Fruit fly (Drosophila melanogaster) whole organism, embryonic: ENCODE data around the gene EndoGI.

Source experiments
- Adf1 ChIP-seq: fragments of 200-800 bp; sonication (Bioruptor generic); IDR thresholded peaks from 2 replicates; pipeline ENCODE4 v1.3.6; 2022; ENCODE audit warnings: missing biosample characterization, missing genetic modification characterization
- CG1024 ChIP-seq: fragments of 200-800 bp; sonication (Bioruptor generic); IDR thresholded peaks from 2 replicates; pipeline ENCODE4 v1.3.6; 2022; ENCODE audit warnings: missing biosample characterization, missing genetic modification characterization
- CG10565 ChIP-seq: fragments of 200-800 bp; sonication (Bioruptor generic); optimal IDR thresholded peaks from 3 replicates; lab custom pipeline; 2016; ENCODE audit warnings: missing biosample characterization, mild to moderate bottlenecking, missing genetic modification characterization
- CG11696 ChIP-seq: fragments of 200-800 bp; sonication (Bioruptor generic); IDR thresholded peaks from 2 replicates; pipeline ENCODE4 v1.3.6; 2022; ENCODE audit warnings: missing biosample characterization, missing genetic modification characterization
- CG12744 ChIP-seq: fragments of 200-800 bp; sonication (Bioruptor generic); optimal IDR thresholded peaks from 2 replicates; lab custom pipeline; 2016; ENCODE audit warnings: missing biosample characterization, missing genetic modification characterization
- CG13123 ChIP-seq: fragments of 200-800 bp; sonication (Bioruptor generic); optimal IDR thresholded peaks from 2 replicates; lab custom pipeline; 2016; ENCODE audit warnings: missing biosample characterization, missing genetic modification characterization
- CG15696 ChIP-seq: fragments of 200-800 bp; sonication (Bioruptor generic); optimal IDR thresholded peaks from 2 replicates; lab custom pipeline; 2019; ENCODE audit warnings: missing biosample characterization, mild to moderate bottlenecking, missing genetic modification characterization, moderate library complexity
- CG1602 ChIP-seq: fragments of 200-800 bp; sonication (Bioruptor generic); optimal IDR thresholded peaks from 3 replicates; lab custom pipeline; 2016; ENCODE audit warnings: missing biosample characterization, missing genetic modification characterization
- CG16779 ChIP-seq: fragments of 200-800 bp; sonication (Bioruptor generic); IDR thresholded peaks from 2 replicates; pipeline ENCODE4 v1.3.6; 2022; ENCODE audit warnings: missing biosample characterization, missing genetic modification characterization
- CG17328 ChIP-seq: fragments of 200-800 bp; sonication (Bioruptor generic); IDR thresholded peaks from 2 replicates; pipeline ENCODE4 v1.3.6; 2022; ENCODE audit warnings: missing biosample characterization, missing genetic modification characterization
- CG1792 ChIP-seq: fragments of 200-800 bp; sonication (Bioruptor generic); optimal IDR thresholded peaks from 2 replicates; lab custom pipeline; 2016; ENCODE audit warnings: missing biosample characterization, missing genetic modification characterization
- CG2129 ChIP-seq: fragments of 200-800 bp; sonication (Bioruptor generic); IDR thresholded peaks from 2 replicates; pipeline ENCODE4 v1.3.6; 2022; ENCODE audit warnings: missing biosample characterization, missing genetic modification characterization; ENCODE audit not compliant: partially characterized antibody
- CG2678 ChIP-seq: fragments of 200-800 bp; sonication (Bioruptor generic); optimal IDR thresholded peaks from 3 replicates; lab custom pipeline; 2019; ENCODE audit warnings: missing biosample characterization, mild to moderate bottlenecking, missing genetic modification characterization, moderate library complexity
- CG2875 ChIP-seq: fragments of 200-800 bp; sonication (Bioruptor generic); optimal IDR thresholded peaks from 2 replicates; lab custom pipeline; 2017; ENCODE audit warnings: missing biosample characterization, mild to moderate bottlenecking, missing genetic modification characterization, missing genetic modification reagents
- CG34376 ChIP-seq: fragments of 200-800 bp; sonication (Bioruptor generic); optimal IDR thresholded peaks from 2 replicates; lab custom pipeline; 2018; ENCODE audit warnings: missing biosample characterization, mild to moderate bottlenecking, missing genetic modification characterization
- CG4820 ChIP-seq: fragments of 200-800 bp; sonication (Bioruptor generic); optimal IDR thresholded peaks from 3 replicates; lab custom pipeline; 2016; ENCODE audit warnings: missing biosample characterization, missing genetic modification characterization
- CG5245 ChIP-seq: fragments of 200-800 bp; sonication (Bioruptor generic); optimal IDR thresholded peaks from 3 replicates; lab custom pipeline; 2016; ENCODE audit warnings: missing biosample characterization, missing genetic modification characterization
- CG8290 ChIP-seq, 3 experiments: fragments of 200-800 bp; sonication (Bioruptor generic); optimal IDR thresholded peaks; 2 replicates each; lab custom pipeline; 2016 to 2019; ENCODE audit warnings: missing biosample characterization in 3 of 3, missing genetic modification characterization in 3 of 3, mild to moderate bottlenecking in 2 of 3, moderate library complexity in 1 of 3
- CG8924 ChIP-seq: fragments of 200-800 bp; optimal IDR thresholded peaks from 3 replicates; lab custom pipeline; 2019; ENCODE audit warnings: missing biosample characterization, mild to moderate bottlenecking, missing genetic modification characterization, moderate library complexity
- CG9876 ChIP-seq: fragments of 200-800 bp; sonication (Bioruptor generic); optimal IDR thresholded peaks from 2 replicates; lab custom pipeline; 2016; ENCODE audit warnings: missing biosample characterization, missing genetic modification characterization
- Camta ChIP-seq: fragments of 200-800 bp; sonication (Bioruptor generic); optimal IDR thresholded peaks from 2 replicates; lab custom pipeline; 2016; ENCODE audit warnings: missing biosample characterization, missing genetic modification characterization
- D19A ChIP-seq: fragments of 200-800 bp; optimal IDR thresholded peaks from 3 replicates; lab custom pipeline; 2019; ENCODE audit warnings: missing biosample characterization, mild to moderate bottlenecking, missing genetic modification characterization, moderate library complexity
- Dad ChIP-seq: fragments of 200-800 bp; sonication (Bioruptor generic); optimal IDR thresholded peaks from 3 replicates; lab custom pipeline; 2016; ENCODE audit warnings: missing biosample characterization, missing genetic modification characterization
- Deaf1 ChIP-seq: fragments of 200-800 bp; optimal IDR thresholded peaks from 3 replicates; lab custom pipeline; 2019; ENCODE audit warnings: missing biosample characterization, mild to moderate bottlenecking, missing genetic modification characterization, moderate library complexity
- Dll ChIP-seq: fragments of 200-800 bp; sonication (Bioruptor generic); IDR thresholded peaks from 4 replicates; pipeline ENCODE4 v1.3.6; 2022; ENCODE audit warnings: missing biosample characterization, missing genetic modification characterization; ENCODE audit not compliant: partially characterized antibody
- Gug ChIP-seq: fragments of 200-800 bp; sonication (Bioruptor generic); IDR thresholded peaks from 4 replicates; pipeline ENCODE4 v1.3.6; 2022; ENCODE audit warnings: missing biosample characterization, missing genetic modification characterization
- Hr3 ChIP-seq: fragments of 200-800 bp; sonication (Bioruptor generic); optimal IDR thresholded peaks from 3 replicates; lab custom pipeline; 2016; ENCODE audit warnings: missing biosample characterization, missing genetic modification characterization
- Hr78 ChIP-seq, 2 experiments: fragments of 200-800 bp in 1 of 2; fragments of >200 bp in 1 of 2; sonication (Bioruptor generic) in 1 of 2; optimal IDR thresholded peaks; 2 replicates each; lab custom pipeline; 2017 to 2019; ENCODE audit warnings: missing biosample characterization in 2 of 2, missing genetic modification characterization in 2 of 2, mild to moderate bottlenecking in 1 of 2, moderate library complexity in 1 of 2
- Hsf ChIP-seq: fragments of 200-800 bp; sonication (Bioruptor generic); optimal IDR thresholded peaks from 3 replicates; lab custom pipeline; 2016; ENCODE audit warnings: missing biosample characterization, missing genetic modification characterization
- Lhr ChIP-seq: fragments of 200-800 bp; sonication (Bioruptor generic); optimal IDR thresholded peaks from 3 replicates; lab custom pipeline; 2017; ENCODE audit warnings: mild to moderate bottlenecking, missing biosample characterization, missing genetic modification reagents, missing genetic modification characterization
- Mes4 ChIP-seq: fragments of 200-800 bp; sonication (Bioruptor generic); optimal IDR thresholded peaks from 2 replicates; lab custom pipeline; 2016; ENCODE audit warnings: missing biosample characterization, missing genetic modification characterization
- Usf ChIP-seq: fragments of 200-800 bp; sonication (Bioruptor generic); optimal IDR thresholded peaks from 2 replicates; lab custom pipeline; 2017; ENCODE audit warnings: missing genotype, missing biosample characterization, missing genetic modification characterization
- Xrp1 ChIP-seq: fragments of 200-800 bp; sonication (Bioruptor generic); IDR thresholded peaks from 2 replicates; pipeline ENCODE4 v1.3.6; 2022; ENCODE audit warnings: missing biosample characterization, missing genetic modification characterization
- chn ChIP-seq: fragments of 200-800 bp; sonication (Bioruptor generic); optimal IDR thresholded peaks from 2 replicates; lab custom pipeline; 2016; ENCODE audit warnings: missing biosample characterization, missing genetic modification characterization
- ci ChIP-seq: fragments of 200-800 bp; sonication (Bioruptor generic); IDR thresholded peaks from 3 replicates; pipeline ENCODE4 v1.3.6; 2022; ENCODE audit warnings: missing biosample characterization, missing genetic modification characterization
- da ChIP-seq: fragments of 200-800 bp; sonication (Bioruptor generic); optimal IDR thresholded peaks from 2 replicates; lab custom pipeline; 2016; ENCODE audit warnings: missing biosample characterization, missing genetic modification characterization
- dysf ChIP-seq: fragments of 200-800 bp; sonication (Bioruptor generic); IDR thresholded peaks from 3 replicates; pipeline ENCODE4 v1.3.6; 2022; ENCODE audit warnings: missing biosample characterization, missing genetic modification characterization
- fru ChIP-seq: fragments of >200 bp; optimal IDR thresholded peaks from 2 replicates; lab custom pipeline; 2017
- gfzf ChIP-seq: fragments of 200-800 bp; sonication (Bioruptor generic); optimal IDR thresholded peaks from 2 replicates; lab custom pipeline; 2016; ENCODE audit warnings: missing biosample characterization, mild to moderate bottlenecking, missing genetic modification characterization, moderate library complexity
- grau ChIP-seq: fragments of 200-800 bp; optimal IDR thresholded peaks from 3 replicates; lab custom pipeline; 2019; ENCODE audit warnings: missing biosample characterization, mild to moderate bottlenecking, missing genetic modification characterization, moderate library complexity
- jing ChIP-seq: fragments of 200-800 bp; sonication (Bioruptor generic); optimal IDR thresholded peaks from 2 replicates; lab custom pipeline; 2018; ENCODE audit warnings: missing biosample characterization, mild to moderate bottlenecking, missing genetic modification characterization
- luna ChIP-seq: fragments of 200-800 bp; sonication (Bioruptor generic); optimal IDR thresholded peaks from 2 replicates; lab custom pipeline; 2016; ENCODE audit warnings: missing biosample characterization, missing genetic modification characterization
- nerfin-1 ChIP-seq: fragments of 200-800 bp; sonication (Bioruptor generic); optimal IDR thresholded peaks from 3 replicates; lab custom pipeline; 2019; ENCODE audit warnings: missing biosample characterization, mild to moderate bottlenecking, missing genetic modification characterization, moderate library complexity
- peb ChIP-seq: fragments of 200-800 bp; sonication (Bioruptor generic); IDR thresholded peaks from 2 replicates; pipeline ENCODE4 v1.3.6; 2022; ENCODE audit warnings: missing biosample characterization, missing genetic modification characterization
- pho ChIP-seq: fragments of 200-800 bp; sonication (Bioruptor generic); optimal IDR thresholded peaks from 2 replicates; lab custom pipeline; 2016; ENCODE audit warnings: missing biosample characterization, missing genetic modification characterization
- pum ChIP-seq: fragments of 200-800 bp; sonication (Bioruptor generic); optimal IDR thresholded peaks from 2 replicates; lab custom pipeline; 2016; ENCODE audit warnings: missing biosample characterization, missing genetic modification characterization
- repo ChIP-seq: fragments of 200-800 bp; sonication (Bioruptor generic); optimal IDR thresholded peaks from 2 replicates; lab custom pipeline; 2016; ENCODE audit warnings: missing biosample characterization, missing genetic modification characterization
- slou ChIP-seq: fragments of 200-800 bp; sonication (Bioruptor generic); optimal IDR thresholded peaks from 3 replicates; lab custom pipeline; 2016; ENCODE audit warnings: missing biosample characterization, missing genetic modification characterization
- trem ChIP-seq: fragments of 200-800 bp; optimal IDR thresholded peaks from 3 replicates; lab custom pipeline; 2019; ENCODE audit warnings: missing biosample characterization, mild to moderate bottlenecking, missing genetic modification characterization, moderate library complexity

The EndoGI gene

dm6 chr2L:16299466-16300311 is 42.2 kb downstream of the EndoGI start, which contains the start of the genes heix and CG17328 (continued):
- TF ChIP-seq CG1024 (GFP tag; lab: Robert Waterston, UW) (peak; percentile 64; the same call in 1 of the 2 replicates), Hr78 (GFP tag; optimal IDR thresholded peaks at IDR 0.05; lab: Kevin White, UChicago) (no peak), luna (peak; percentile 70), CG9876 (GFP tag; lab: Kevin White, UChicago) (peak; percentile 6), CG13123 (GFP tag; lab: Kevin White, UChicago) (peak; percentile 7), Dad (GFP tag; lab: Kevin White, UChicago) (peak; percentile 28), peb (GFP tag; lab: Robert Waterston, UW) (0 out of 2 replicates have a peak, but pooled peaks have one; percentile 24), CG16779 (GFP tag; lab: Robert Waterston, UW) (no peak), CG2875 (GFP tag; lab: Kevin White, UChicago) (no peak), chn (peak; percentile 60), trem (tag; lab: Kevin White, UChicago) (peak; percentile 66), pum (GFP tag; lab: Kevin White, UChicago) (peak; percentile 70), CG8290 (GFP tag; optimal IDR thresholded peaks at IDR 0.05; lab: Kevin White, UChicago) (peak; percentile 36), CG8290 (tag; optimal IDR thresholded peaks at IDR 0.05; lab: Kevin White, UChicago) (peak in 1 of 2 experiments; percentile 2), Lhr (GFP tag; lab: Kevin White, UChicago) (no peak), Dll (GFP tag; lab: Robert Waterston, UW) (peak; percentile 49; the same call in 1 of the 4 replicates), CG5245 (no peak), fru (lab: Kevin White, UChicago) (no peak), Usf (GFP tag; lab: Kevin White, UChicago) (peak; percentile 33), CG8924 (tag; lab: Kevin White, UChicago) (peak; percentile 82), CG1792 (peak; percentile 1), grau (tag; lab: Kevin White, UChicago) (peak; percentile 99), dysf (GFP tag; lab: Robert Waterston, UW) (peak; percentile 82), Adf1 (GFP tag; lab: Robert Waterston, UW) (no peak), Xrp1 (GFP tag; lab: Robert Waterston, UW) (peak; percentile 47; the same call in 1 of the 2 replicates), CG2678 (tag; lab: Kevin White, UChicago) (no peak), ci (GFP tag; lab: Robert Waterston, UW) (peak; percentile 80), Mes4 (GFP tag; lab: Kevin White, UChicago) (no peak), da (GFP tag; lab: Kevin White, UChicago) (no peak), CG2129 (GFP tag; lab: Robert Waterston, UW) (no peak), CG10565 (GFP tag; lab: Kevin White, UChicago) (no peak), slou (GFP tag; lab: Kevin White, UChicago) (peak; percentile 75), Hsf (peak; percentile 76), CG11696 (GFP tag; lab: Robert Waterston, UW) (no peak; the same call in 1 of the 2 replicates), gfzf (GFP tag; lab: Kevin White, UChicago) (peak; percentile 72), CG4820 (GFP tag; lab: Kevin White, UChicago) (peak; percentile 67), nerfin-1 (tag; lab: Kevin White, UChicago) (peak; percentile 39), CG12744 (GFP tag; lab: Kevin White, UChicago) (peak; percentile 35), Hr3 (GFP tag; lab: Kevin White, UChicago) (peak; percentile 73), Gug (GFP tag; lab: Robert Waterston, UW) (peak; percentile 68; the same call in 2 of the 4 replicates), Camta (GFP tag; lab: Kevin White, UChicago) (peak; percentile 49), jing (GFP tag; lab: Kevin White, UChicago) (no peak), CG34376 (peak; percentile 61), repo (GFP tag; lab: Kevin White, UChicago) (no peak), CG15696 (tag; lab: Kevin White, UChicago) (peak; percentile 72), CG1602 (GFP tag; lab: Kevin White, UChicago) (peak; percentile 64), D19A (tag; lab: Kevin White, UChicago) (no peak), Deaf1 (no peak), CG17328 (GFP tag; lab: Robert Waterston, UW) (peak; percentile 85), pho (GFP tag; lab: Kevin White, UChicago) (peak; percentile 50)
